Fruit fly (Drosophila melanogaster) ovary, adult (tissue): ENCODE results near the gene CG17404.

Experiments used
- CG17801 ChIP-seq: fragments of 200-800 bp; optimal IDR thresholded peaks from 2 replicates; lab custom pipeline; 2019; ENCODE audit warnings: missing biosample characterization, mild to moderate bottlenecking, missing genetic modification characterization, moderate library complexity; ENCODE audit not compliant: partially characterized antibody

Gene CG17404

dm6 chr3R:12224919-12225318 is at the start of gene CG17404:
TSS of gene CG17404 (minus strand) at chr3R:12225019.
- no peak for TF ChIP-seq CG17801 (GFP tag; lab: Kevin White, UChicago)

dm6 chr3R:12272826-12273225 is 48.0 kb upstream of the CG17404 start, which contains the start of gene Sfp87B:
TSS of gene Sfp87B (plus strand) at chr3R:12273126.
- no peak for TF ChIP-seq CG17801 (GFP tag; lab: Kevin White, UChicago)

DNA sequence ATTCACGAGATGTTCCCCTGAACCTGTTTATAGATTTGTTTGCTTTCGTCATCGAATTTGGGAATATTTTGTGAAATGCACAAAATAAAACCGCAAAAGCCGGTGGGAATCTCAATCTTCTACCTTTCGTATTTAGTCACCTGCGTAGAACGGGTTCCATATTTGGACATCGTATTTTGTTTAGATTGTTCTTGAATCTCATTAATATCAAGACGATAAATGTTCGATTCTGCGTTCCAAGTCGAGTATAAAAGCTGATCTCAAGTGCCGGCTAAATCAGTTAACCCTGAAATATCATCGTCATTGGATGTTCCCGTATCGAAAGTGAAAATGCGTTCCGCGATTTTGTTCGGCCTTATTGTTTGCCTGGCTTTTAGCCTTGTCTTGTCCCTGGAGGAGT is 45.8 kb upstream of the CG17404 start, which contains the start of gene CG17738:
Gene CG17738 (plus strand): TSS at position 301 of the 400 bp plus-strand sequence.
- TF ChIP-seq CG17801 (GFP tag; lab: Kevin White, UChicago) = no peak

DNA sequence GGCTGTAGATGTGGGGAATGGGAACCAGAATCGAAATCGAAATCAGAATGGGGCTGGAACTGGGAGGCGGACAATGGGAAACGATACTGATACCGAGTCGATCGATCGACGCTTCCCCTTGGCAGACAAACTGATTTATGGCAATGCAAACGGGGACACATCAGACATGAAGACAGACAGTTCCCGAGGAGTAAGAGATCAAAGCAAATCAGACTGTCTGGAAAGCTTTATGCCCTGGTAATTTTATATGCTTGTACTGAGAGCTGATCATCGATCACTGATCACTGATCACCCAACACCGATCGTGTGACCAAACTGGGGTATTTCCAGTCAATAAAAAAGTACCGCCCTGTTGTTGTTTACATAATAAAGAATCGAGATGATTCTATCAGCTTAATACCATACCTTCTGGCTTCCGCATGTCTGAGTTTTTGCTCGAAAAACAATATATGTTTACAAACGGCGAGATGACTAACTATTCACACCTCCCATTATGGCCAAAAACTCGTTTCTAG is 45.1 kb upstream of the CG17404 start:
- TF ChIP-seq CG17801 (GFP tag; lab: Kevin White, UChicago) = no peak

- no peak for TF ChIP-seq CG17801 (GFP tag; lab: Kevin White, UChicago)
Observed at dm6 chr3R:12260669-12261068, 35.9 kb upstream of the CG17404 start, which contains the start of gene CG44038. TSS of gene CG44038 (plus strand) at chr3R:12260969.

dm6 chr3R:12259819-12260218 is 35.0 kb upstream of the CG17404 start:
- TF ChIP-seq CG17801 (GFP tag; lab: Kevin White, UChicago) = no peak

DNA sequence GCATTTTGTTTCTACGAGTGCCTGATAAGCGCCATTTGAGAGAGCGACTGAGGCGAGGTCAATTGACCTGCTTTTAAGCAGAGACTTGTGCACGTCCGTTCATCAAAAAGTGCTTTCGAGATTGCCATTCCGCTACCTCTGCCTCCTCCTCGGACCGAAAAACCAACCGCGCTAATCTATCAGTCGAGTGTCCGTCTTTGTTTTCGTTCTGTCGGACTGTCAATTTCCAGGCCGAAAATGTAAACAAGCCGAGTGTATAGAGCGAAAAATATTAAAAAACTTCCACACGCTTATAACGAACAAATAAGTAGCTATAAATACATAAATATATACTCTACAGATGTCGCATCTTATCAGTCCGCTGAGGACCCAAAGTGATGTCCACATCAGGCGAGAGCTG is 34.2 kb upstream of the CG17404 start:
- no peak for TF ChIP-seq CG17801 (GFP tag; lab: Kevin White, UChicago)

DNA sequence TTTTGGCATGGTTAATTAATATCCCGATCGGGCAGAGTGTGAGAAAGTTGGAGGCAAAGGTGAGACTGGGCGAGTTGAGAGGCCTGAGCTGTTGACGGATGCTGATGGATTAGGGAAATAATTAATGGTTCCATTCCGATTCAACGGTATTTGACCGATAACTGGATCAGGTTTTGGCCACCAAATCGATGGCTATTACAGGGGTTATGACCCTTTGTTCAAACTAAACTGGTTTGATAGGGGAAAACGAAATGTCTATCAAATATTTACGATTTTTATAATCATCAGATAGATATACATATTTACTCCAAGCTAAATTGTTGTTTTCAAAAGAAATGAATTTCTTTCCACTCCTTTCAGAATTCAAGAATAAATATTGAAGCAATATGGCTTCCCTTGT is 33.6 kb upstream of the CG17404 start, which contains the start of the genes CG44037 and svp:
Gene CG44037 (plus strand): TSS at position 301 of the 400 bp plus-strand sequence.
Gene svp (plus strand): TSS at position 301 of the 400 bp plus-strand sequence.
- TF ChIP-seq CG17801 (GFP tag; lab: Kevin White, UChicago) = no peak

dm6 chr3R:12253887-12254286 is 29.1 kb upstream of the CG17404 start, which contains the start of gene CG3942:
TSS of gene CG3942 (plus strand) at chr3R:12254187.
- no peak for TF ChIP-seq CG17801 (GFP tag; lab: Kevin White, UChicago)

dm6 chr3R:12252457-12253065 is 27.7 kb upstream of the CG17404 start:
- no peak for TF ChIP-seq CG17801 (GFP tag; lab: Kevin White, UChicago)

DNA sequence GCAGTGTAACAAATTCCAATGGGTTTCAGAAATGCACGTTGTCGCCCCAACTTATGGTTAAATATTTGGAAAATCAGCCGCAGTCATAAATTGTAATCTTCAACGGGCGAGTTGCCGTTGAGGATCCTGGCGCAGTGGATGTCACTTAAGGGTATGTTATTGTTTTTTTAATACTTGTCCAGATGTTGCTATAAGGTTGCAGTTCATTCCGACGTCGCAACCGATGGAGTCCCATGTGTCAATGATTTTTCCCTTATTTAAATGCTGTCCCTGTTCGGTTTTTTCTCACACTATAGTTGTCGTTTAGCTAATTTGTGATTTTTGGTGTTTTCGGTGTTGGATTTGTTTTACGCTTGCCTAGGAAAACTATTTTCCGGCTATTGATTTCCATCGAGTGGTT is 26.7 kb upstream of the CG17404 start:
- TF ChIP-seq CG17801 (GFP tag; lab: Kevin White, UChicago) = no peak

- TF ChIP-seq CG17801 (GFP tag; lab: Kevin White, UChicago) = no peak
Observed at dm6 chr3R:12250204-12250603, 25.4 kb upstream of the CG17404 start.

DNA sequence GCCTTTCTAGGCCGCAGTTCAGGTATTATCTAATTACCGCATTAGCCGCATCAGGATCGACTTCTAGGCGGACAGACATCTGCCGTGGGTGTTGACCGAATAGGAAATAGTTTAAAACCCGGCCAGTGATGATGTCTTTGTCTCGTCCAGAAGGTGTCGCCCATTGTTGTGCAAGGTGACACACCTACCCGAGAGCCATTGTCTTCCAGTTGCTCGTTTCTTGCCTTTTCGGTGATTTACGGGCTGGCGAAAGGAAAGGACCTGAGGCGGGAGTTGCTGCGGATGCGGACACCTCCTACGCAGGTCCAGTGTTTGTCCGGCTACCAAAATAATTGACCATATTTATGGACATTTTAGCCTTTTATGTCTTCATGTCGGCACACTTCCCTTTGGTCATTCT is 23.4 kb upstream of the CG17404 start:
- no peak for TF ChIP-seq CG17801 (GFP tag; lab: Kevin White, UChicago)

DNA sequence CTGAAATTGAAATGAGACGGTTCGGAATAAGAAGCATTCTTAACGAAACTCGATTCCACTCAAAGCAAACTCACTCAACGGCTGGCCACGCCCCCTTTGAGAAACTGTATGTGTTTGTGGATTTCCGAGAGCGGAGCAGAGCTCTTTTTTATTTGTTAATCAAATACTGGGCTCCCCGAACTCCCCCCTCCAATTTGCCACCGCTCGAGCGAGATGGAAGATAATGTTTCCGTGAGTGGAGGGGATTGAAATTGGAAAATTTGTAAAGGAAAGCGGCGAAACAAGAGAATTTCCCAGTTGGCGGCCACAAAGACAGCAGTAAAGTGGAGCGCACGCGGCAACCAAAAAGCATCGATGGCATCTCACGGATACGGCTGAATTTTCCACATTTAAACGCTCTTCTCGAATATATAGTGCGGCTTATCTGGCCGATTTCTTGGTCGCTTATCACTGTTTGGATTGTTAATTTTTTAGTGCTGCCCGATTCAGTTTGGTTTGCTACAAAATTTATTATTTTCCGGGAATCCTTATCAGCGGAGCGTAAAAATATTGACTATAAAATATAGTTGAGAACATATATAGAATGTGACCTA is 19.7 kb upstream of the CG17404 start:
- no peak for TF ChIP-seq CG17801 (GFP tag; lab: Kevin White, UChicago)

DNA sequence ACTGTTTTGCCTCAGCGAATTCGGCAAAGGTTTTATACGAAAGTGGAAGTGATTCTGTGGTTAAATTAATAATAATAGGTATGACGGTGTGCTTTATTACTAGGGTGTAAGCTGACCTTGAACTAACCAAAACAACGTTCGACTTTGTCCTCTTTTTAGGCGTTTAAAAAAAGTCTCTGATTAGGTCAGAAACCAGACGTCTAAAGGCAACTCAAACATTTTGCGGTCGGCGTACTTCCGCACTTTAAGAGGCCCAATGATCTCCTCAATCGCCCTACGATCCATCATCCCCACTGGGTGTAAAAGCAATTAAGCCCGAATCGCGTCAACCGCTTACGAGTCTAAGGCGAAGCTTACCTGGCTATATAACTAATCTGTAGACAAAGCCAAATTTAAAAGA is 14.3 kb upstream of the CG17404 start, which contains the start of gene Cyp313a3:
Gene Cyp313a3 (minus strand): TSS at position 101 of the 400 bp plus-strand sequence.
- no peak for TF ChIP-seq CG17801 (GFP tag; lab: Kevin White, UChicago)

dm6 chr3R:12236804-12237203 is 12.0 kb upstream of the CG17404 start, which contains the start of gene Cyp313a2:
TSS of gene Cyp313a2 (minus strand) at chr3R:12236904.
- no peak for TF ChIP-seq CG17801 (GFP tag; lab: Kevin White, UChicago)
